Fruit fly (Drosophila melanogaster) whole organism, embryonic: ENCODE measurements around the gene GC.

ENCODE experiments used
- Antp ChIP-seq: fragments of 200-800 bp; sonication (Bioruptor generic); optimal IDR thresholded peaks from 3 replicates; lab custom pipeline; 2016; ENCODE audit warnings: missing biosample characterization, missing genetic modification characterization
- CG10209 ChIP-seq: fragments of 200-800 bp; sonication (Bioruptor generic); optimal IDR thresholded peaks from 3 replicates; lab custom pipeline; 2017; ENCODE audit warnings: missing biosample characterization, mild to moderate bottlenecking, missing genetic modification characterization, missing genetic modification reagents
- CG1024 ChIP-seq: fragments of 200-800 bp; sonication (Bioruptor generic); IDR thresholded peaks from 2 replicates; pipeline ENCODE4 v1.3.6; 2022; ENCODE audit warnings: missing biosample characterization, missing genetic modification characterization
- CG10462 ChIP-seq: fragments of 200-800 bp; sonication (Bioruptor generic); optimal IDR thresholded peaks from 2 replicates; lab custom pipeline; 2016; ENCODE audit warnings: missing biosample characterization, missing genetic modification characterization
- CG11093 ChIP-seq: fragments of 200-800 bp; sonication (Bioruptor generic); IDR thresholded peaks from 3 replicates; pipeline ENCODE4 v1.3.6; 2022; ENCODE audit warnings: missing biosample characterization, missing genetic modification characterization
- CG11696 ChIP-seq: fragments of 200-800 bp; sonication (Bioruptor generic); IDR thresholded peaks from 2 replicates; pipeline ENCODE4 v1.3.6; 2022; ENCODE audit warnings: missing biosample characterization, missing genetic modification characterization
- CG12155 ChIP-seq: fragments of 200-800 bp; sonication (Bioruptor generic); optimal IDR thresholded peaks from 3 replicates; lab custom pipeline; 2016; ENCODE audit warnings: missing biosample characterization, missing genetic modification characterization
- CG1233 ChIP-seq: fragments of 200-800 bp; sonication (Bioruptor generic); optimal IDR thresholded peaks from 4 replicates; lab custom pipeline; 2018; ENCODE audit warnings: missing biosample characterization, mild to moderate bottlenecking, missing genetic modification characterization
- CG14050 ChIP-seq: fragments of 200-800 bp; sonication (Bioruptor generic); IDR thresholded peaks from 3 replicates; pipeline ENCODE4 v1.3.6; 2022; ENCODE audit warnings: missing biosample characterization, missing genetic modification characterization
- CG15514 ChIP-seq: fragments of 200-800 bp; sonication (Bioruptor generic); optimal IDR thresholded peaks from 3 replicates; lab custom pipeline; 2017; ENCODE audit warnings: missing biosample characterization, missing genetic modification characterization, mild to moderate bottlenecking, moderate library complexity, missing genetic modification reagents
- CG1603 ChIP-seq: fragments of 200-800 bp; sonication (Bioruptor generic); optimal IDR thresholded peaks from 2 replicates; lab custom pipeline; 2019; ENCODE audit warnings: missing biosample characterization, mild to moderate bottlenecking, missing genetic modification characterization, moderate library complexity
- CG16779 ChIP-seq: fragments of 200-800 bp; sonication (Bioruptor generic); IDR thresholded peaks from 2 replicates; pipeline ENCODE4 v1.3.6; 2022; ENCODE audit warnings: missing biosample characterization, missing genetic modification characterization
- CG17328 ChIP-seq: fragments of 200-800 bp; sonication (Bioruptor generic); IDR thresholded peaks from 2 replicates; pipeline ENCODE4 v1.3.6; 2022; ENCODE audit warnings: missing biosample characterization, missing genetic modification characterization
- CG18476 ChIP-seq: fragments of 200-800 bp; sonication (Bioruptor generic); optimal IDR thresholded peaks from 2 replicates; lab custom pipeline; 2016; ENCODE audit warnings: missing biosample characterization, mild to moderate bottlenecking, missing genetic modification characterization
- CG2889 ChIP-seq: fragments of 200-800 bp; sonication (Bioruptor generic); IDR thresholded peaks from 3 replicates; pipeline ENCODE4 v1.3.6; 2022; ENCODE audit warnings: missing biosample characterization, missing genetic modification characterization
- CG4707 ChIP-seq: fragments of 200-800 bp; sonication (Bioruptor generic); optimal IDR thresholded peaks from 2 replicates; lab custom pipeline; 2018; ENCODE audit warnings: missing biosample characterization, mild to moderate bottlenecking, missing genetic modification characterization, moderate library complexity
- CG5245 ChIP-seq: fragments of 200-800 bp; sonication (Bioruptor generic); optimal IDR thresholded peaks from 3 replicates; lab custom pipeline; 2016; ENCODE audit warnings: missing biosample characterization, missing genetic modification characterization
- CG7928 ChIP-seq: fragments of 200-800 bp; sonication (Bioruptor generic); optimal IDR thresholded peaks from 2 replicates; lab custom pipeline; 2017; ENCODE audit warnings: missing biosample characterization, mild to moderate bottlenecking, missing genetic modification characterization
- CG7963 ChIP-seq: fragments of 200-800 bp; sonication (Bioruptor generic); IDR thresholded peaks from 3 replicates; pipeline ENCODE4 v1.3.6; 2022; ENCODE audit warnings: missing biosample characterization, missing genetic modification characterization; ENCODE audit not compliant: partially characterized antibody
- CG7987 ChIP-seq: fragments of 200-800 bp; sonication (Bioruptor generic); optimal IDR thresholded peaks from 2 replicates; lab custom pipeline; 2018; ENCODE audit warnings: missing biosample characterization, mild to moderate bottlenecking, missing genetic modification characterization, moderate library complexity
- CG8089 ChIP-seq: fragments of 200-800 bp; sonication (Bioruptor generic); optimal IDR thresholded peaks from 3 replicates; lab custom pipeline; 2016; ENCODE audit warnings: missing biosample characterization, missing genetic modification characterization
- CG8924 ChIP-seq: fragments of 200-800 bp; optimal IDR thresholded peaks from 3 replicates; lab custom pipeline; 2019; ENCODE audit warnings: missing biosample characterization, mild to moderate bottlenecking, missing genetic modification characterization, moderate library complexity
- CG9932 ChIP-seq: fragments of 200-800 bp; sonication (Bioruptor generic); IDR thresholded peaks from 2 replicates; pipeline ENCODE4 v1.3.6; 2022; ENCODE audit warnings: missing biosample characterization, missing genetic modification characterization
- Dbx ChIP-seq: fragments of 200-800 bp; sonication (Bioruptor generic); IDR thresholded peaks from 3 replicates; pipeline ENCODE4 v1.3.6; 2022; ENCODE audit warnings: missing biosample characterization, missing genetic modification characterization
- Gug ChIP-seq: fragments of 200-800 bp; sonication (Bioruptor generic); IDR thresholded peaks from 4 replicates; pipeline ENCODE4 v1.3.6; 2022; ENCODE audit warnings: missing biosample characterization, missing genetic modification characterization
- H15 ChIP-seq: fragments of 200-800 bp; sonication (Bioruptor generic); IDR thresholded peaks from 3 replicates; pipeline ENCODE4 v1.3.6; 2022; ENCODE audit warnings: missing biosample characterization, missing genetic modification characterization
- HLH4C ChIP-seq: fragments of 200-800 bp; sonication (Bioruptor generic); IDR thresholded peaks from 3 replicates; pipeline ENCODE4 v1.3.6; 2022; ENCODE audit warnings: missing biosample characterization, missing genetic modification characterization; ENCODE audit not compliant: partially characterized antibody
- Kr ChIP-seq: fragments of 200-800 bp; sonication (Bioruptor generic); optimal IDR thresholded peaks from 2 replicates; lab custom pipeline; 2017; ENCODE audit warnings: missing biosample characterization, mild to moderate bottlenecking, missing genetic modification characterization
- Mrtf ChIP-seq: fragments of 200-800 bp; sonication (Bioruptor generic); IDR thresholded peaks from 3 replicates; pipeline ENCODE4 v1.3.6; 2022; ENCODE audit warnings: missing biosample characterization, missing genetic modification characterization
- NC2β ChIP-seq: fragments of 200-800 bp; sonication (Bioruptor generic); optimal IDR thresholded peaks from 2 replicates; lab custom pipeline; 2016; ENCODE audit warnings: missing biosample characterization, missing genetic modification characterization
- NK7.1 ChIP-seq: fragments of 200-800 bp; sonication (Bioruptor generic); optimal IDR thresholded peaks from 3 replicates; lab custom pipeline; 2016; ENCODE audit warnings: missing biosample characterization, missing genetic modification characterization
- Oli ChIP-seq: fragments of 200-800 bp; sonication (Bioruptor generic); optimal IDR thresholded peaks from 2 replicates; lab custom pipeline; 2018; ENCODE audit warnings: missing biosample characterization, mild to moderate bottlenecking, missing genetic modification characterization, moderate library complexity
- Stat92E ChIP-seq, 3 experiments: fragments of >200 bp in 2 of 3; fragments of 200-800 bp in 1 of 3; sonication (Bioruptor generic) in 1 of 3; optimal IDR thresholded peaks; 2 replicates each; lab custom pipeline; 2017 to 2019; ENCODE audit warnings: missing biosample characterization in 3 of 3, missing genetic modification characterization in 3 of 3, mild to moderate bottlenecking in 1 of 3, moderate library complexity in 1 of 3
- ab ChIP-seq: fragments of 200-800 bp; sonication (Bioruptor generic); optimal IDR thresholded peaks from 2 replicates; lab custom pipeline; 2016; ENCODE audit warnings: missing biosample characterization, missing genetic modification characterization
- ac ChIP-seq: fragments of 200-800 bp; sonication (Bioruptor generic); optimal IDR thresholded peaks from 3 replicates; lab custom pipeline; 2017; ENCODE audit warnings: missing biosample characterization, mild to moderate bottlenecking, missing genetic modification characterization
- ara ChIP-seq: fragments of 200-800 bp; sonication (Bioruptor generic); IDR thresholded peaks from 2 replicates; pipeline ENCODE4 v1.3.6; 2022; ENCODE audit warnings: missing biosample characterization, missing genetic modification characterization
- bbx ChIP-seq: fragments of 200-800 bp; sonication (Bioruptor generic); IDR thresholded peaks from 2 replicates; pipeline ENCODE4 v1.3.6; 2022; ENCODE audit warnings: missing biosample characterization, missing genetic modification characterization; ENCODE audit not compliant: partially characterized antibody
- caup ChIP-seq: fragments of 200-800 bp; sonication (Bioruptor generic); optimal IDR thresholded peaks from 3 replicates; lab custom pipeline; 2017; ENCODE audit warnings: missing biosample characterization, mild to moderate bottlenecking, missing genetic modification characterization, moderate library complexity; ENCODE audit not compliant: severe bottlenecking
- croc ChIP-seq: fragments of 200-800 bp; sonication (Bioruptor generic); conservative IDR thresholded peaks from 3 replicates; pipeline ENCODE4 v1.3.6; 2022; ENCODE audit warnings: missing biosample characterization, missing genetic modification characterization
- emc ChIP-seq: fragments of 200-800 bp; sonication (Bioruptor generic); optimal IDR thresholded peaks from 2 replicates; lab custom pipeline; 2016; ENCODE audit warnings: missing biosample characterization, missing genetic modification characterization
- en ChIP-seq: fragments of 200-800 bp; sonication (Bioruptor generic); optimal IDR thresholded peaks from 2 replicates; lab custom pipeline; 2016; ENCODE audit warnings: missing biosample characterization, missing genetic modification characterization
- eve ChIP-seq, 2 experiments: fragments of >200 bp; optimal IDR thresholded peaks; 2 replicates each; lab custom pipeline; 2017; ENCODE audit warnings: missing biosample characterization in 2 of 2, missing genetic modification characterization in 2 of 2
- hbn ChIP-seq: fragments of 200-800 bp; sonication (Bioruptor generic); IDR thresholded peaks from 2 replicates; pipeline ENCODE4 v1.3.6; 2022; ENCODE audit warnings: missing biosample characterization, missing genetic modification characterization; ENCODE audit not compliant: partially characterized antibody
- kah ChIP-seq: fragments of 200-800 bp; sonication (Bioruptor generic); optimal IDR thresholded peaks from 2 replicates; lab custom pipeline; 2018; ENCODE audit warnings: missing biosample characterization, mild to moderate bottlenecking, missing genetic modification characterization
- ken ChIP-seq: fragments of 200-800 bp; sonication (Bioruptor generic); IDR thresholded peaks from 3 replicates; pipeline ENCODE4 v1.3.6; 2022; ENCODE audit warnings: missing biosample characterization, missing genetic modification characterization
- oc ChIP-seq: fragments of 200-800 bp; sonication (Bioruptor generic); optimal IDR thresholded peaks from 2 replicates; lab custom pipeline; 2018; ENCODE audit warnings: missing biosample characterization, mild to moderate bottlenecking, missing genetic modification characterization, moderate library complexity
- toy ChIP-seq: fragments of 200-800 bp; sonication (Bioruptor generic); IDR thresholded peaks from 2 replicates; pipeline ENCODE4 v1.3.6; 2022; ENCODE audit warnings: missing biosample characterization, missing genetic modification characterization
- tx ChIP-seq: fragments of 200-800 bp; sonication (Bioruptor generic); optimal IDR thresholded peaks from 2 replicates; lab custom pipeline; 2016; ENCODE audit warnings: missing biosample characterization, missing genetic modification characterization
- wor ChIP-seq: fragments of 200-800 bp; sonication (Bioruptor generic); IDR thresholded peaks from 2 replicates; pipeline ENCODE4 v1.3.6; 2022; ENCODE audit warnings: missing biosample characterization, missing genetic modification characterization
- zen ChIP-seq: fragments of 200-800 bp; sonication (Bioruptor generic); optimal IDR thresholded peaks from 3 replicates; lab custom pipeline; 2018; ENCODE audit warnings: missing biosample characterization, mild to moderate bottlenecking, missing genetic modification characterization, moderate library complexity

Gene GC

dm6 chr3L:1668504-1668903 lies 39.4 kb upstream of the GC start, which contains the start of gene RpL23A (continued):
- TF ChIP-seq toy (GFP tag; lab: Robert Waterston, UW): peak; percentile 77; the same call in 1 of the 2 replicates
- TF ChIP-seq CG1233 (GFP tag; lab: Kevin White, UChicago): peak; percentile 95
- TF ChIP-seq CG16779 (GFP tag; lab: Robert Waterston, UW): peak; percentile 93
- TF ChIP-seq tx: peak; percentile 92
- TF ChIP-seq CG2889 (GFP tag; lab: Robert Waterston, UW): peak; percentile 85
- peak; percentile 100 for TF ChIP-seq NC2β (GFP tag; lab: Kevin White, UChicago)
- peak; percentile 97 for TF ChIP-seq CG8089
- peak; percentile 97 for TF ChIP-seq emc (GFP tag; lab: Kevin White, UChicago)
- peak; percentile 98 for TF ChIP-seq Dbx (GFP tag; lab: Robert Waterston, UW)
- TF ChIP-seq ac (GFP tag; lab: Kevin White, UChicago): peak; percentile 86
- peak; percentile 87 for TF ChIP-seq CG1024 (GFP tag; lab: Robert Waterston, UW)
- peak; percentile 91 for TF ChIP-seq CG12155
- peak; percentile 79 for TF ChIP-seq Oli (tag; lab: Kevin White, UChicago)
- peak; percentile 92 for TF ChIP-seq CG14050 (GFP tag; lab: Robert Waterston, UW)
- peak; percentile 93 for TF ChIP-seq en (GFP tag; lab: Kevin White, UChicago)
- TF ChIP-seq CG10209 (GFP tag; lab: Kevin White, UChicago): peak; percentile 97
- TF ChIP-seq bbx: peak; percentile 41; the same call in 1 of the 2 replicates
- TF ChIP-seq CG17328 (GFP tag; lab: Robert Waterston, UW): peak; percentile 95
- TF ChIP-seq Gug (GFP tag; lab: Robert Waterston, UW): peak; percentile 89
- peak; percentile 98 for TF ChIP-seq ken (GFP tag; lab: Robert Waterston, UW)
- TF ChIP-seq CG4707: peak; percentile 86
- TF ChIP-seq eve (GFP tag; optimal IDR thresholded peaks at IDR 0.05; lab: Kevin White, UChicago): no peak
- peak; percentile 94 for TF ChIP-seq NK7.1
- peak; percentile 99 for TF ChIP-seq caup
- TF ChIP-seq CG7987: peak; percentile 99
- no peak for TF ChIP-seq hbn (GFP tag; lab: Robert Waterston, UW)
- 0 out of 3 replicates have a peak, but pooled peaks have one; percentile 33 for TF ChIP-seq CG7963
- TF ChIP-seq CG11093 (GFP tag; lab: Robert Waterston, UW): peak; percentile 81
- TF ChIP-seq HLH4C (GFP tag; lab: Robert Waterston, UW): no peak
- peak; percentile 87 for TF ChIP-seq CG5245 (GFP tag; lab: Kevin White, UChicago)
- TF ChIP-seq Stat92E (GFP tag; optimal IDR thresholded peaks at IDR 0.05; lab: Kevin White, UChicago): peak in 1 of 3 experiments; percentile 91
- TF ChIP-seq ara (GFP tag; lab: Robert Waterston, UW): peak; percentile 90
- TF ChIP-seq wor: peak; percentile 64
- peak; percentile 74 for TF ChIP-seq CG7928 (GFP tag; lab: Kevin White, UChicago)
- 0 out of 2 replicates have a peak, but pooled peaks have one; percentile 14 for TF ChIP-seq CG11696 (GFP tag; lab: Robert Waterston, UW)
- peak; percentile 92 for TF ChIP-seq H15 (GFP tag; lab: Robert Waterston, UW)
- TF ChIP-seq CG15514 (GFP tag; lab: Kevin White, UChicago): peak; percentile 96
- TF ChIP-seq Antp (GFP tag; lab: Kevin White, UChicago): peak; percentile 98
- peak; percentile 90 for TF ChIP-seq Mrtf (GFP tag; lab: Robert Waterston, UW)
- peak; percentile 88 for TF ChIP-seq CG10462
- peak; percentile 96 for TF ChIP-seq CG9932 (GFP tag; lab: Robert Waterston, UW)
- peak; percentile 100 for TF ChIP-seq CG1603 (tag; lab: Kevin White, UChicago)
- peak; percentile 87 for TF ChIP-seq CG18476
- TF ChIP-seq Kr: peak; percentile 55
- peak; percentile 81 for TF ChIP-seq ab (GFP tag; lab: Kevin White, UChicago)
- TF ChIP-seq CG8924: peak; percentile 86
- TF ChIP-seq kah (GFP tag; lab: Kevin White, UChicago): peak; percentile 79
- peak; percentile 90 for TF ChIP-seq zen (tag; lab: Kevin White, UChicago)
- peak; percentile 85 for TF ChIP-seq croc
- peak; percentile 88 for TF ChIP-seq oc
